Fruit fly (Drosophila melanogaster) S2 (cell line): ENCODE measurements around the gene Cyp4d2.

Source experiments
- CG8478 ChIP-seq: fragments of >200 bp; optimal IDR thresholded peaks from 2 replicates; lab custom pipeline; 2018
- CTCF ChIP-seq, 2 experiments: fragments of >200 bp; optimal IDR thresholded peaks; 2 replicates each; lab custom pipeline; 2018

Cyp4d2 gene

DNA sequence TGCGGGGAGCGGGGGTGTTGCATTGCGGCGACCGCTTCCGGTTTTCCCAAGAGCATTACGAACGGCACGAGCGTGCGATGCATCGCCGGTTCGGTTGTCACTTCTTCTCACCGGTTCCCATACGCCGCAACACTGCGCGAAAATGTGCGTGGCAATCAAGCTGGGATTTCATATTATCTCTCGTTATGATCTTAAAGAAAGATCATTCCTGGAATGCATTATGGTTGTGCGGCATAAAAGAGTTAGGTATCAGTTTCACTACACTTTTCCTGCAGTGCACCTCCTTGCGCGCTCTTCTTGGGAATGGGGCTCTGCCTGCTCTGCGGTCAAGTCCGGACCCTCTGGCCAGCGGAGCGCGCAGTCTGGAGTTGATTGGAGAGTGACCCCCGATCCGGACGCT lies 9.7 kb upstream of the Cyp4d2 start:
- TF ChIP-seq CG8478 (lab: Kevin White, UChicago) = no peak
- TF ChIP-seq CTCF (optimal IDR thresholded peaks at IDR 0.05; lab: Kevin White, UChicago) = no peak

DNA sequence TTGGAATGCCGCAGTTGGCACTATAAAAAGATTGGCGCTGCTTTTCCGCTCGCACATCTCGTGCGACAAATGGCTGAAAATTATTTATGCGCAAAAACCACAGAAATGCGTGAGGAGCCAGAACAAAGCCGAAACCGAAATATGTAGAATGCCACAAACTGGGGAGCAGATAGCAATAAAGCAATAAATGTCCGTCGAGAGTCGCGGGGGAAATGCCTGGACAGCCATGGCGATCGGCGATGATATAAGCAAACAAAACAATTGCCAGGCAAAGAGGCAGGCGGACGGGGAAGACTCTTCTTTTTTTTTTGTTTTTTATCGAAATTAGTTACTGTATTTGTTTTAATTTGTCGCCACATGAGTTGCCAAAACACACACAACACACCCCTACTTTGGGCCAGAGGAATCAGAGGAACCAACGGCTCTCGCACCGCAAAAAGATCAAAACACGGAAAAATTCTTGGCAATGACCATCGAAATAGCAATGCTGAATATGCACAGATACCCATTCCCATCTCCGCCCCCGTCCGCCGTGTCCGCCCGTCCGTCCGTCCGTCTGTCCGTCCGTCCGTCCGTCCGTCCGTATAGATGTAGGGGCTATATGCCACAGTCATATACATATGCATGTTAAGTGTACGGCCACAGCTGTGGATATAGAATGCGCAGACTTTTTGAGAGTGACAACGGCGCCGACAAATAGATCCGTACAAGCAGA lies 7.2 kb upstream of the Cyp4d2 start:
- TF ChIP-seq CTCF (optimal IDR thresholded peaks at IDR 0.05; lab: Kevin White, UChicago) (no peak), CG8478 (lab: Kevin White, UChicago) (no peak)

DNA sequence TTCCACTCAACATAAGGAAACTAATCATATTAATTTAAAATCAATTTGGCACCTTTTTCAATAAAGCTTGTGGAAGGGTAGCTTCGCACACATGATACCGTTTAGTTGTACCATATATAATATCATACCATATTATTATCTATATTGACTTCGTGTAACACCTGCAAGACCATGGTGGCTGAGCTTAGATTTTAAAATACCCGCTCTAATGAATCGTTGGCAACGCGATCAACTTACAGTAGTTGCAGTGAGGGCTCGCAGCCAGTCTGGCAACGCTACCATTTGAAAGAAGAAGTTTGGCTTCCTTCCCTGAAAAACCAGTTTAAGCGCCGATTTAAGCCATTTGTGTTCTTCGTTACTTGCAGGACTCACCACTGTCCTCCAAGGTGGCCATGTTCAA lies 5.4 kb upstream of the Cyp4d2 start:
- TF ChIP-seq CG8478 (lab: Kevin White, UChicago) (no peak), CTCF (optimal IDR thresholded peaks at IDR 0.05; lab: Kevin White, UChicago) (no peak)

DNA sequence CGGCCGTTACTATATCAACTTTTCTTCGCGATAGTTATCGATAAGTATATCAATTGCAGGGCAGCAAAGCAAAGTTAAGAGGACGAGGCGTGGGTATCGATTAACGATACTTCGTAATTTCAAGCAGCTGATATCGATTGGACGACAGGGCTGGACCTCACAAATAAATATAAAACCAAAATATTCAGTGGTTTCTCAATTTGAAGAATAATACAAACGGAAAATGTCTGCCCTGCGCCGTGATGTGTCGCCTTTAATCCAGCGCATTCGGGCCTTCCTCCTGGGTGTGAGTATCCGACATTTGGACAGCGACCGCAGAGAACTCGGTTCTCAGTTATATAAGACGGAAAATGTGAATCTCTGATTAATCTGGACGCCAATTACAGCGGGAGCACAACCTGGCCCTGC lies 3.4 kb upstream of the Cyp4d2 start, which contains the start of gene ND-B14.5A:
Gene ND-B14.5A, plus strand, starts transcription at position 107 of the 408 bp plus-strand sequence.
- no peak for TF ChIP-seq CTCF (optimal IDR thresholded peaks at IDR 0.05; lab: Kevin White, UChicago)
- no peak for TF ChIP-seq CG8478 (lab: Kevin White, UChicago)

DNA sequence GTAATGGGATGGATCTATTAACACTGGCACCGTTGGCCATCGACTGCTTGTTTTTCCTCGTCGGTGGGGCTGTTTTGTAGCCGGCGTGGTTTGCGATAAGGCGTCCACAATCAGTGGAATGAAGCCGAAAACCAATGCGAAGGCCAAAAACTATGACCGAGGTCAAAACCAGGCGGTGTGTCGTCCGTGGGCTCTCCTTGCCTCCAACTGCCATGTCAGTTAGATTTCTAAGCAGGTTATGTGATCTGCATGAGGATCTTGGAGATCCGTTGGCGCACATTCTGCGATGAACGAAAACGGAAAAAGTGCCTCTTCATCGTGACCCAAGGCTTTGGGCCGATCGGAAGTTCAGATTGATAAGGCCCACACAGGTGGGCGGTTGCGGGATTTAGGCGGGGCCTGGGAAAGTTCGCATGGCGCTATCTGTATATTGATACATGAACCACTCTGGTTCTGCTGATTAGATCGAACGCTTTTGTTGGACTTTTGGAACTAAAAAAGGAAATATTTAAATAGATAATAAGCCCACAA lies 476 bp upstream of the Cyp4d2 start, which contains the start of gene Cyp4d14:
Gene Cyp4d14, minus strand, starts transcription at position 51 of the 531 bp plus-strand sequence.
- TF ChIP-seq CG8478 (lab: Kevin White, UChicago) = no peak
- TF ChIP-seq CTCF (optimal IDR thresholded peaks at IDR 0.05; lab: Kevin White, UChicago) = no peak

DNA sequence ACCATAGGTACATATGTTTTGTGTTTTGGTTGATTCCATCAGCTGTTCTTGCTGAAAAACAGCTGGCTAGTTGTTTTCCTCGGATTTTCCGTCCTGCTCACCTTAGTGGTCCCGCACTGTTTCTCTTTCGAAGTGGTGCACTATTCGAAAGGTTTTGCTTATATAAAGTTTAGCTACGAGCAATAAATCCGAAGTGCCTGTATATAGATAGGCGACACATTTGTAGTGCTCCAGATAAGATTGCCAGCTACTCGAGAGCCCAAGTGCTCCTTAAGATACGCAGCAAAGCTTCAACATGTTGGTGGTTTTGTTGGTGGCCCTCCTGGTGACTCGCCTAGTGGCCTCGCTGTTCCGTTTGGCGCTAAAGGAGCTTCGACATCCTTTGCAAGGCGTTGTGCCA lies 3.0 kb downstream of the Cyp4d2 start, which contains the start of gene Cyp4ae1:
Gene Cyp4ae1, plus strand, starts transcription at position 206 of the 400 bp plus-strand sequence.
- no peak for TF ChIP-seq CTCF (optimal IDR thresholded peaks at IDR 0.05; lab: Kevin White, UChicago)
- TF ChIP-seq CG8478 (lab: Kevin White, UChicago) = no peak

DNA sequence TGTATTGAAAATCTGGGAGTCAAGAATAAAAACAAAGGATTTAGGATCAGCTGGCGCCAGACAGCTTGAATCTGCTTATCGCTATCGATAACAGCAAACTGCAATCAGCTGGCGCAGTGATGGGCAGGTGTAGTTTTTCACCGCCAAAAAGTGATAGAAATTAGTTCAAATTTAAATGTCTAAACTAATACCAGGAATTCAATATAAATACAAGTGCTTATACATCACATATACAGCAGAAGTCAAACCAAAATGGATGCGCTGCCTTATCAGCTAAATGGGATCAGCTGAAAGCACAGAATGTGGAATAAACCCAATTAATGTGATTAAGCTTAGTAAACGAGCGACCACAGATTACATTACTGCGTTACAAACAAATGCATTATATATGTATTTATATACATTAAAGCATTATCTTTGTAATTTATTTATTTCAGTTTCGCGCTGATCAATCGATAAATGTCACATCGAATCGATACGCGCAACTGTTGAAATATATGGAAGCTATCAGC lies 5.0 kb downstream of the Cyp4d2 start, which contains the start of gene pn:
Gene pn, plus strand, starts transcription at position 462 of the 512 bp plus-strand sequence.
- TF ChIP-seq CTCF (optimal IDR thresholded peaks at IDR 0.05; lab: Kevin White, UChicago) = no peak
- no peak for TF ChIP-seq CG8478 (lab: Kevin White, UChicago)

DNA sequence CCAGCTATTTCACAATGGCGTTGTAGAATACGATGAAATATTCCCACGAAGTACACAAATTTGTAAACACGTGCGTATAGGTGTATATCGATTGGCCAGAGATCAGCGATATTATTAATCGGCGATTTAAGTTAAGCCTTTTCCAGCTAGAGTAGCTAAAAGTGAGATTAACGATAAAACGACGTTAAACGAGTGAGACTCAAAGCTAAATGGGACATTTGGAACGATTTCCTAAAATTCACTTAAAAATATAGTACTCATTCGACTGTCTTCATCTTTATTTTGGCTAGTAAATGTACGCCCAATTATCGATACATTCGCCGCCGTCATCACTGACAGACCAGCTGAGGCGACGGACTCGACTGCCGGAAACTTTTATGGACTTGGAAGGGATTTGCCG lies 8.8 kb downstream of the Cyp4d2 start, which contains the start of the genes Nmd3 and CG17776:
Gene Nmd3, minus strand, starts transcription at position 106 of the 400 bp plus-strand sequence.
Gene CG17776, plus strand, starts transcription at position 163 of the 400 bp plus-strand sequence.
- TF ChIP-seq CTCF (optimal IDR thresholded peaks at IDR 0.05; lab: Kevin White, UChicago) (no peak), CG8478 (lab: Kevin White, UChicago) (no peak)

DNA sequence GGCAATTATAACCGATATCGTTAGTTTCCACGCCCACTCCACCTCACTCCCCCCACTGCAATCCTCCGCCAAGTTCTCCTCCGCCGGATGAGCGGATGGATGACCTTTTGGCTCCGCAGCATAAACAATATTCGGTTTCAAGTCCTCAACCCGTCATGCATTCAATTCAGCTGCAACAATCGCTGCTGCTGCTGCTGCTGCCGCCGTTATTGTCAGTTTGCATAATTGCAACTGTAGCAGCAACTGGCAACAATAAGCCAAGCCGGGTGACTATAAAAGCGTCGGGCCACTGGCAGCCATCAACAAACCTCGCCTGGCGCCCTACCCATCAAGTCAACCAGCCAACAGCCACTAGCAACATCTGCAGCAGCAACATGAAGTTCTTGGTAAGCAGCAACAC lies 10.7 kb downstream of the Cyp4d2 start, which contains the start of gene CG17777:
Gene CG17777, plus strand, starts transcription at position 301 of the 400 bp plus-strand sequence.
- TF ChIP-seq CTCF (optimal IDR thresholded peaks at IDR 0.05; lab: Kevin White, UChicago) (no peak), CG8478 (lab: Kevin White, UChicago) (no peak)

DNA sequence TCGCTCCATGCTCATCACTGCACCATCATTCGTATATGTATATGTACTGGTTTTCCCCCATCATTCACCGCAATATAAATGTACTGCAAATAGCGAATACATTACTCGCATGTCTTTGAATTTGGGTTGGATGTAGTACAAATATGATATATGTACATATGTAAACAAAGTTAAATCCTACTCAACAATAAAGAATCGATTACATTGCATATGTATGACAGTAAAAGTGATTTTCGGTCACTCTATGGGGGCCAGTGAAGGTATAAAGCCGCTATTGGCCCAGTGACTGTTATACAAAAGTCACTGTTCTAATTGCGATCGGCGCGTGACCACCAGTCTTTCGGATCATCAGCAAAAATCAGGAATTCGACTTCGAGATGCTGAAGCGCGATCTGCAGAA lies 11.7 kb downstream of the Cyp4d2 start, which contains the start of gene CG3457:
Gene CG3457, plus strand, starts transcription at position 301 of the 400 bp plus-strand sequence.
- no peak for TF ChIP-seq CG8478 (lab: Kevin White, UChicago)

DNA sequence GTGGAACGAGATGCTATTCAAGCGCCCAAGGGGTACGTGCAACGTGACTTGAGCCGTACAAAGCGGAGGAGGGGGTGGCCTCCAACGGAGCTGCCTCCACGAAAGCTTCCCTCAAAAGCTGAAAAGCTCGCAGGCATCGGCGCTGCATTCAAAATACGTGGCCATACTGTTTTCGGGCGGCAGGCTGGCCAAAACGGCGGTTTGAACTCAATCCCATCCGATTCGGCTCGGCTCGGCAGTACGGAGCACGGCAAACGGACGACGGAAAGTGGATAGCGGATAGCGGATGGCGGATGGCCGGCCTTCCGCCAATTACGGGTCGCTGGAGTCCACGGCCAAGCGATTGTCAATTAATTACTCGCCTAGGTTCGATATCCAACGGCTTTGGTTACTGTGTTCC lies 13.1 kb downstream of the Cyp4d2 start, which contains the start of gene Mct1:
Gene Mct1, plus strand, starts transcription at position 301 of the 400 bp plus-strand sequence.
- TF ChIP-seq CTCF (optimal IDR thresholded peaks at IDR 0.05; lab: Kevin White, UChicago) = no peak
- TF ChIP-seq CG8478 (lab: Kevin White, UChicago) = no peak

DNA sequence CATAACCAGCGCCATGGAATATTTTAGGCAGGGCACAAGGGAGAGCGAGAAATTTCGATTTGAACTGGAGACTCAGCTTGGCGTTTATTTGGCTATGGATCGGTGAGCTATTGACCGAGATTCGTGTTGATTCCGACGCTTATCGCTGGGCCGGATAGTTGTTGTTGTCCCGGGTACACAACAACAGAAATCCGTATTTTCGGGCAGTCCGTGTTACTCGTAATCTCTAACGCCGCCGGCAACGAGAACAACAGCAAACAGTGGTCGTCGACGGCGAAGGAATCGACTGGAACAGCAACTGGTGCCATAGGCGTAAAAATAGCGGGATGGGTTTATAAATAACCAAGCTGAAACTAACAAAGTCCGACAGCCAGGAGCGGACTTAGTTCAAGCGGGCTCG lies 16.1 kb downstream of the Cyp4d2 start:
- TF ChIP-seq CG8478 (lab: Kevin White, UChicago) = no peak
- no peak for TF ChIP-seq CTCF (optimal IDR thresholded peaks at IDR 0.05; lab: Kevin White, UChicago)

DNA sequence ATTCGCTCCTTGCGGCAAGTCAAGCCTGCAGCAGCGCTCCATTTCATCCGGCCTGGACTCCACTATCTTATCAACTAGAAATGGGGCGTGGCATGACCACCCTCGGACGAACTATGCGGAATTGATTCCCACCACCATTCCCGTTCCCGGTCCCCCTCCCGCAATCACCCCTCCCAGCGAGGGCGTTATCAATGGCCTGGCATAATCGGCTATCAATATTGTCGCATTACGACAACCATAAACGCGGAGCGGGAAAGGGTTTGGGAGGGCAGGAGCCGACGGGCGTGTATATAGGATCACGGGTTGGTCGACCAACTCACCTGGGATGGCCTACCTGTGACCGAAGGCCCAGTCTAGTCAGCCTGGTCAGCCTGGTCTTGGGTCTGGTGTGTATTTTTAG lies 17.4 kb downstream of the Cyp4d2 start:
- TF ChIP-seq CTCF (optimal IDR thresholded peaks at IDR 0.05; lab: Kevin White, UChicago) = no peak
- no peak for TF ChIP-seq CG8478 (lab: Kevin White, UChicago)

DNA sequence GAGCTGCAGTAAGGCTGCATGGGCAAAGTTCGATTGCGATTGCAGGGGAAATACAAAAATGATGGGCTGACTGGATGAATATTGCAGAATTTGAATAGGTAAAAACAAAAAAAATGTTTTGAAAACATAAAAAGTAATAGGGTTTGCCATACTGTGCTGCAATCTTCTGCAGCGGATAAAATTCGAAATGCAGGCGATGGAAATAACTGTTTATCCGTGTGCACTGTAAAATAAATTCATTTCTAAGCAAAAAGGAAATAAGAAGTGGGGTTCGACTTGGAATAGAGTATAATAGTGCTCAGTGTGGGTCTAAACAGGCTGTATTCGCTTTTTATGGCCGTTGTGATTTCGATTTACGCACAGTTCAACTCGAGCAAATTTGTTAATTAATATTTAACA lies 18.0 kb downstream of the Cyp4d2 start, which contains the start of gene CG14053:
Gene CG14053, minus strand, starts transcription at position 101 of the 399 bp plus-strand sequence.
- TF ChIP-seq CG8478 (lab: Kevin White, UChicago) (no peak), CTCF (optimal IDR thresholded peaks at IDR 0.05; lab: Kevin White, UChicago) (no peak)
